Fruit fly (Drosophila melanogaster) whole organism, embryonic: ENCODE data around the gene Alg2.

Source experiments
- Adf1 ChIP-seq: fragments of 200-800 bp; sonication (Bioruptor generic); IDR thresholded peaks from 2 replicates; pipeline ENCODE4 v1.3.6; 2022; ENCODE audit warnings: missing biosample characterization, missing genetic modification characterization
- Bgb ChIP-seq: fragments of 200-800 bp; sonication (Bioruptor generic); IDR thresholded peaks from 2 replicates; pipeline ENCODE4 v1.3.6; 2022; ENCODE audit warnings: missing biosample characterization, missing genetic modification characterization; ENCODE audit not compliant: partially characterized antibody
- CG12744 ChIP-seq: fragments of 200-800 bp; sonication (Bioruptor generic); optimal IDR thresholded peaks from 2 replicates; lab custom pipeline; 2016; ENCODE audit warnings: missing biosample characterization, missing genetic modification characterization
- CG16779 ChIP-seq: fragments of 200-800 bp; sonication (Bioruptor generic); IDR thresholded peaks from 2 replicates; pipeline ENCODE4 v1.3.6; 2022; ENCODE audit warnings: missing biosample characterization, missing genetic modification characterization
- CG17385 ChIP-seq: fragments of 200-800 bp; sonication (Bioruptor generic); optimal IDR thresholded peaks from 3 replicates; lab custom pipeline; 2018; ENCODE audit warnings: missing biosample characterization, mild to moderate bottlenecking, missing genetic modification characterization
- CG17829 ChIP-seq: fragments of 200-800 bp; optimal IDR thresholded peaks from 2 replicates; lab custom pipeline; 2019; ENCODE audit warnings: missing biosample characterization, mild to moderate bottlenecking, missing genetic modification characterization, moderate library complexity
- CG2120 ChIP-seq: fragments of 200-800 bp; sonication (Bioruptor generic); optimal IDR thresholded peaks from 3 replicates; lab custom pipeline; 2016; ENCODE audit warnings: missing biosample characterization, missing genetic modification characterization
- CG30403 ChIP-seq: fragments of 200-800 bp; sonication (Bioruptor generic); optimal IDR thresholded peaks from 3 replicates; lab custom pipeline; 2016; ENCODE audit warnings: missing biosample characterization, missing genetic modification characterization
- CG4730 ChIP-seq: fragments of 200-800 bp; sonication (Bioruptor generic); IDR thresholded peaks from 2 replicates; pipeline ENCODE4 v1.3.6; 2022; ENCODE audit warnings: missing biosample characterization, missing genetic modification characterization
- CG5245 ChIP-seq: fragments of 200-800 bp; sonication (Bioruptor generic); optimal IDR thresholded peaks from 3 replicates; lab custom pipeline; 2016; ENCODE audit warnings: missing biosample characterization, missing genetic modification characterization
- CG6254 ChIP-seq: fragments of 200-800 bp; sonication (Bioruptor generic); optimal IDR thresholded peaks from 3 replicates; lab custom pipeline; 2017; ENCODE audit warnings: mild to moderate bottlenecking, missing biosample characterization, missing genetic modification reagents, missing genetic modification characterization
- CG6689 ChIP-seq: fragments of 200-800 bp; sonication (Bioruptor generic); IDR thresholded peaks from 2 replicates; pipeline ENCODE4 v1.3.6; 2022; ENCODE audit warnings: missing biosample characterization, missing genetic modification characterization
- CG6813 ChIP-seq: fragments of 200-800 bp; sonication (Bioruptor generic); optimal IDR thresholded peaks from 2 replicates; lab custom pipeline; 2017; ENCODE audit warnings: missing biosample characterization, missing genetic modification characterization, mild to moderate bottlenecking, moderate library complexity, missing genetic modification reagents
- CG7372 ChIP-seq: fragments of 200-800 bp; sonication (Bioruptor generic); IDR thresholded peaks from 2 replicates; pipeline ENCODE4 v1.3.6; 2022; ENCODE audit warnings: missing biosample characterization, missing genetic modification characterization
- CG7556 ChIP-seq: fragments of 200-800 bp; sonication (Bioruptor generic); optimal IDR thresholded peaks from 2 replicates; lab custom pipeline; 2017; ENCODE audit warnings: missing biosample characterization, mild to moderate bottlenecking, missing genetic modification characterization
- CG7963 ChIP-seq: fragments of 200-800 bp; sonication (Bioruptor generic); IDR thresholded peaks from 3 replicates; pipeline ENCODE4 v1.3.6; 2022; ENCODE audit warnings: missing biosample characterization, missing genetic modification characterization; ENCODE audit not compliant: partially characterized antibody
- CG9609 ChIP-seq: fragments of 200-800 bp; sonication (Bioruptor generic); optimal IDR thresholded peaks from 3 replicates; lab custom pipeline; 2016; ENCODE audit warnings: missing biosample characterization, missing genetic modification characterization
- CkIIα-i1 ChIP-seq: fragments of 200-800 bp; sonication (Bioruptor generic); IDR thresholded peaks from 2 replicates; pipeline ENCODE4 v1.3.6; 2022; ENCODE audit warnings: missing biosample characterization, missing genetic modification characterization
- Dip3 ChIP-seq: fragments of 200-800 bp; sonication (Bioruptor generic); optimal IDR thresholded peaks from 3 replicates; lab custom pipeline; 2016; ENCODE audit warnings: missing biosample characterization, missing genetic modification characterization
- Ets97D ChIP-seq: fragments of 200-800 bp; sonication (Bioruptor generic); optimal IDR thresholded peaks from 3 replicates; lab custom pipeline; 2016; ENCODE audit warnings: missing biosample characterization, missing genetic modification characterization
- HHEX ChIP-seq: fragments of 200-800 bp; sonication (Bioruptor generic); optimal IDR thresholded peaks from 3 replicates; lab custom pipeline; 2017; ENCODE audit warnings: missing biosample characterization, mild to moderate bottlenecking, missing genetic modification characterization, missing genetic modification reagents
- Hmr ChIP-seq: fragments of 200-800 bp; sonication (Bioruptor generic); optimal IDR thresholded peaks from 3 replicates; lab custom pipeline; 2017; ENCODE audit warnings: mild to moderate bottlenecking, missing biosample characterization, missing genetic modification reagents, missing genetic modification characterization
- Meics ChIP-seq: fragments of 200-800 bp; sonication (Bioruptor generic); optimal IDR thresholded peaks from 2 replicates; lab custom pipeline; 2017; ENCODE audit warnings: missing biosample characterization, mild to moderate bottlenecking, missing genetic modification characterization
- NC2α ChIP-seq: fragments of 200-800 bp; sonication (Bioruptor generic); optimal IDR thresholded peaks from 2 replicates; lab custom pipeline; 2016; ENCODE audit warnings: missing biosample characterization, missing genetic modification characterization
- NfI ChIP-seq: fragments of 200-800 bp; sonication (Bioruptor generic); optimal IDR thresholded peaks from 3 replicates; lab custom pipeline; 2018; ENCODE audit warnings: missing biosample characterization, mild to moderate bottlenecking, missing genetic modification characterization, moderate library complexity
- Opbp ChIP-seq: fragments of 200-800 bp; sonication (Bioruptor generic); IDR thresholded peaks from 3 replicates; pipeline ENCODE4 v1.3.6; 2022; ENCODE audit warnings: missing biosample characterization, missing genetic modification characterization; ENCODE audit not compliant: partially characterized antibody
- Optix ChIP-seq: fragments of 200-800 bp; sonication (Bioruptor generic); IDR thresholded peaks from 3 replicates; pipeline ENCODE4 v1.3.6; 2022; ENCODE audit warnings: missing biosample characterization, missing genetic modification characterization
- TFAM ChIP-seq: fragments of 200-800 bp; sonication (Bioruptor generic); optimal IDR thresholded peaks from 2 replicates; lab custom pipeline; 2017; ENCODE audit warnings: missing biosample characterization, missing genetic modification characterization, inconsistent platforms
- Xbp1 ChIP-seq: fragments of 200-800 bp; sonication (Bioruptor generic); optimal IDR thresholded peaks from 3 replicates; lab custom pipeline; 2016; ENCODE audit warnings: missing biosample characterization, mild to moderate bottlenecking, missing genetic modification characterization
- aop ChIP-seq: fragments of 200-800 bp; sonication (Bioruptor generic); IDR thresholded peaks from 2 replicates; pipeline ENCODE4 v1.3.6; 2022; ENCODE audit warnings: missing biosample characterization, missing genetic modification characterization
- bcd ChIP-seq: fragments of 200-800 bp; sonication (Bioruptor generic); optimal IDR thresholded peaks from 2 replicates; lab custom pipeline; 2017; ENCODE audit warnings: missing biosample characterization, mild to moderate bottlenecking, missing genetic modification characterization
- cato ChIP-seq: fragments of 200-800 bp; sonication (Bioruptor generic); optimal IDR thresholded peaks from 2 replicates; lab custom pipeline; 2016; ENCODE audit warnings: missing biosample characterization, missing genetic modification characterization, borderline replicate concordance
- danr ChIP-seq: fragments of 200-800 bp; sonication (Bioruptor generic); IDR thresholded peaks from 2 replicates; pipeline ENCODE4 v1.3.6; 2022; ENCODE audit warnings: missing biosample characterization, missing genetic modification characterization
- eyg ChIP-seq: fragments of 200-800 bp; sonication (Bioruptor generic); optimal IDR thresholded peaks from 3 replicates; lab custom pipeline; 2016; ENCODE audit warnings: missing biosample characterization, missing genetic modification characterization
- fd64A ChIP-seq: fragments of 200-800 bp; sonication (Bioruptor generic); optimal IDR thresholded peaks from 3 replicates; lab custom pipeline; 2018; ENCODE audit warnings: missing biosample characterization, mild to moderate bottlenecking, missing genetic modification characterization
- gcm ChIP-seq: fragments of 200-800 bp; sonication (Bioruptor generic); optimal IDR thresholded peaks from 2 replicates; lab custom pipeline; 2019; ENCODE audit warnings: missing biosample characterization, mild to moderate bottlenecking, missing genetic modification characterization, moderate library complexity
- gcm2 ChIP-seq: fragments of 200-800 bp; sonication (Bioruptor generic); optimal IDR thresholded peaks from 2 replicates; lab custom pipeline; 2016; ENCODE audit warnings: missing biosample characterization, missing genetic modification characterization
- gfzf ChIP-seq: fragments of 200-800 bp; sonication (Bioruptor generic); optimal IDR thresholded peaks from 2 replicates; lab custom pipeline; 2016; ENCODE audit warnings: missing biosample characterization, mild to moderate bottlenecking, missing genetic modification characterization, moderate library complexity
- grn ChIP-seq: fragments of 200-800 bp; sonication (Bioruptor generic); optimal IDR thresholded peaks from 3 replicates; lab custom pipeline; 2017; ENCODE audit warnings: missing biosample characterization, missing genetic modification characterization
- hth ChIP-seq: fragments of >200 bp; optimal IDR thresholded peaks from 2 replicates; lab custom pipeline; 2017; ENCODE audit warnings: inconsistent platforms
- lmd ChIP-seq: fragments of 200-800 bp; sonication (Bioruptor generic); IDR thresholded peaks from 2 replicates; pipeline ENCODE4 v1.3.6; 2022; ENCODE audit warnings: missing biosample characterization, missing genetic modification characterization
- nmo ChIP-seq: fragments of 200-800 bp; sonication (Bioruptor generic); optimal IDR thresholded peaks from 2 replicates; lab custom pipeline; 2018; ENCODE audit warnings: missing biosample characterization, mild to moderate bottlenecking, missing genetic modification characterization, moderate library complexity
- pum ChIP-seq: fragments of 200-800 bp; sonication (Bioruptor generic); optimal IDR thresholded peaks from 2 replicates; lab custom pipeline; 2016; ENCODE audit warnings: missing biosample characterization, missing genetic modification characterization
- sisA ChIP-seq: fragments of 200-800 bp; sonication (Bioruptor generic); IDR thresholded peaks from 2 replicates; pipeline ENCODE4 v1.3.6; 2022; ENCODE audit warnings: missing biosample characterization, missing genetic modification characterization
- slp2 ChIP-seq: fragments of 200-800 bp; sonication (Bioruptor generic); optimal IDR thresholded peaks from 2 replicates; lab custom pipeline; 2016; ENCODE audit warnings: missing biosample characterization, missing genetic modification characterization
- ssp ChIP-seq: fragments of 200-800 bp; sonication (Bioruptor generic); IDR thresholded peaks from 2 replicates; pipeline ENCODE4 v1.3.6; 2022; ENCODE audit warnings: missing biosample characterization, missing genetic modification characterization
- tin ChIP-seq: fragments of 200-800 bp; sonication (Bioruptor generic); optimal IDR thresholded peaks from 3 replicates; lab custom pipeline; 2016; ENCODE audit warnings: missing biosample characterization, missing genetic modification characterization
- unpg ChIP-seq: fragments of 200-800 bp; sonication (Bioruptor generic); optimal IDR thresholded peaks from 3 replicates; lab custom pipeline; 2018; ENCODE audit warnings: missing biosample characterization, mild to moderate bottlenecking, missing genetic modification characterization, moderate library complexity
- wek ChIP-seq: fragments of 200-800 bp; sonication (Bioruptor generic); optimal IDR thresholded peaks from 3 replicates; lab custom pipeline; 2018; ENCODE audit warnings: missing biosample characterization, mild to moderate bottlenecking, missing genetic modification characterization, moderate library complexity
- wor ChIP-seq: fragments of 200-800 bp; sonication (Bioruptor generic); IDR thresholded peaks from 2 replicates; pipeline ENCODE4 v1.3.6; 2022; ENCODE audit warnings: missing biosample characterization, missing genetic modification characterization
- zen ChIP-seq: fragments of 200-800 bp; sonication (Bioruptor generic); optimal IDR thresholded peaks from 3 replicates; lab custom pipeline; 2018; ENCODE audit warnings: missing biosample characterization, mild to moderate bottlenecking, missing genetic modification characterization, moderate library complexity

Gene Alg2

DNA sequence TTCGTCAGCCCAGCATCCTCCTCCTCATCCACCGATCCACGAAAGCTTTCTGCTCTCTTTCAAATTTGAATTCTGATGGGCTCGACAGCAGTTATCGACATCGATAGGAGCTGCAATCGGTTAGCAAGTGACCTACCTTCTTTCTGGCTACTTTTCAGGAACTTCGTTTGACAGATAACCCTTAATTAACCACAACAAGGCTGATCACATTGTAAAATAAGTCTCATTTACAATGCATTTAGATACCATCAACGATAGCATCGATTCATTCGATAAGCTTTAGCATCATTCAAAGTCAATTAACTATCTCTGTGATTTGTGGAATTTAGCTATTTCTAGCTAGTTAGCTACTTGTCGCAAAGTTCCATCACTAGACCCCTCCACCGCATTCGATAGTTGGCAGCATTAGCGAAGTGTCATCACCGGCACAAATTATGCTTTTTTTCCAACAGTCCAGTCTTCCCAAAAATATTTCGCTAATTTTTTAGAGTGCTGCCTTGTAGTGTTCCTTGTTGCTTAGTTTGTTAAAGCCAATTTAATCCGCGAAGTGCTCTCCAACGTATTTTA, 35.0 kb downstream of the Alg2 start, which contains the start of the genes MnM and Girdin (continued):
- no peak for TF ChIP-seq CG6813 (GFP tag; lab: Kevin White, UChicago)
- TF ChIP-seq aop (GFP tag; lab: Robert Waterston, UW), result no peak
- no peak for TF ChIP-seq wek (GFP tag; lab: Kevin White, UChicago)
- TF ChIP-seq CkIIα-i1 (GFP tag; lab: Robert Waterston, UW), result no peak
- peak; percentile 59 for TF ChIP-seq Hmr (GFP tag; lab: Kevin White, UChicago)
- peak; percentile 56 for TF ChIP-seq lmd (GFP tag; lab: Robert Waterston, UW)
- peak; percentile 22 for TF ChIP-seq Meics (GFP tag; lab: Kevin White, UChicago)
- TF ChIP-seq grn (GFP tag; lab: Kevin White, UChicago), result no peak
- TF ChIP-seq Ets97D (GFP tag; lab: Kevin White, UChicago), result peak; percentile 79
- peak; percentile 24; the same call in 1 of the 2 replicates for TF ChIP-seq wor (GFP tag; lab: Robert Waterston, UW)
- no peak for TF ChIP-seq gcm2
- TF ChIP-seq cato, result no peak
- TF ChIP-seq HHEX, result no peak
- TF ChIP-seq TFAM (GFP tag; lab: Kevin White, UChicago), result no peak
- TF ChIP-seq Bgb (GFP tag; lab: Robert Waterston, UW), result peak; percentile 74
- TF ChIP-seq fd64A (GFP tag; lab: Kevin White, UChicago), result no peak
- peak; percentile 71 for TF ChIP-seq CG17829
- no peak for TF ChIP-seq CG17385
- TF ChIP-seq pum, result peak; percentile 79
- no peak for TF ChIP-seq Optix (GFP tag; lab: Robert Waterston, UW)
- TF ChIP-seq CG16779 (GFP tag; lab: Robert Waterston, UW), result no peak
- TF ChIP-seq CG12744 (GFP tag; lab: Kevin White, UChicago), result peak; percentile 25
- TF ChIP-seq danr (GFP tag; lab: Robert Waterston, UW), result no peak
- peak; percentile 87 for TF ChIP-seq nmo
- TF ChIP-seq slp2, result peak; percentile 51
- TF ChIP-seq CG6689 (GFP tag; lab: Robert Waterston, UW), result peak; percentile 42; the same call in 1 of the 2 replicates
- TF ChIP-seq hth (lab: Kevin White, UChicago), result no peak
- 0 out of 2 replicates have a peak, but pooled peaks have one; percentile 11 for TF ChIP-seq CG4730 (GFP tag; lab: Robert Waterston, UW)
- no peak for TF ChIP-seq Adf1 (GFP tag; lab: Robert Waterston, UW)
- peak; percentile 55 for TF ChIP-seq CG5245 (GFP tag; lab: Kevin White, UChicago)
- 0 out of 2 replicates have a peak, but pooled peaks have one; percentile 11 for TF ChIP-seq CG7372 (GFP tag; lab: Robert Waterston, UW)
- TF ChIP-seq gfzf (GFP tag; lab: Kevin White, UChicago), result peak; percentile 34
- TF ChIP-seq CG7556 (GFP tag; lab: Kevin White, UChicago), result no peak
- no peak for TF ChIP-seq CG6254
- TF ChIP-seq CG2120 (GFP tag; lab: Kevin White, UChicago), result peak; percentile 91
- no peak for TF ChIP-seq bcd (GFP tag; lab: Kevin White, UChicago)
- peak; percentile 53 for TF ChIP-seq NfI (GFP tag; lab: Kevin White, UChicago)
- TF ChIP-seq Xbp1 (GFP tag; lab: Kevin White, UChicago), result peak; percentile 79
- TF ChIP-seq CG9609 (GFP tag; lab: Kevin White, UChicago), result peak; percentile 79
- TF ChIP-seq CG30403 (GFP tag; lab: Kevin White, UChicago), result peak; percentile 87
- TF ChIP-seq Opbp (GFP tag; lab: Robert Waterston, UW), result peak; percentile 71
- TF ChIP-seq sisA (GFP tag; lab: Robert Waterston, UW), result peak; percentile 56
- TF ChIP-seq CG7963 (GFP tag; lab: Robert Waterston, UW), result 0 out of 3 replicates have a peak, but pooled peaks have one; percentile 43
- no peak for TF ChIP-seq NC2α (GFP tag; lab: Kevin White, UChicago)
- TF ChIP-seq gcm, result no peak
- no peak for TF ChIP-seq unpg (GFP tag; lab: Kevin White, UChicago)
- TF ChIP-seq eyg (GFP tag; lab: Kevin White, UChicago), result no peak
- peak; percentile 69 for TF ChIP-seq tin
- TF ChIP-seq zen (tag; lab: Kevin White, UChicago), result peak; percentile 54
- TF ChIP-seq ssp (GFP tag; lab: Robert Waterston, UW), result peak; percentile 66
- TF ChIP-seq Dip3 (GFP tag; lab: Kevin White, UChicago), result peak; percentile 73
